Worm (Caenorhabditis elegans): ENCODE measurements around the gene pmp-2.

DNA sequence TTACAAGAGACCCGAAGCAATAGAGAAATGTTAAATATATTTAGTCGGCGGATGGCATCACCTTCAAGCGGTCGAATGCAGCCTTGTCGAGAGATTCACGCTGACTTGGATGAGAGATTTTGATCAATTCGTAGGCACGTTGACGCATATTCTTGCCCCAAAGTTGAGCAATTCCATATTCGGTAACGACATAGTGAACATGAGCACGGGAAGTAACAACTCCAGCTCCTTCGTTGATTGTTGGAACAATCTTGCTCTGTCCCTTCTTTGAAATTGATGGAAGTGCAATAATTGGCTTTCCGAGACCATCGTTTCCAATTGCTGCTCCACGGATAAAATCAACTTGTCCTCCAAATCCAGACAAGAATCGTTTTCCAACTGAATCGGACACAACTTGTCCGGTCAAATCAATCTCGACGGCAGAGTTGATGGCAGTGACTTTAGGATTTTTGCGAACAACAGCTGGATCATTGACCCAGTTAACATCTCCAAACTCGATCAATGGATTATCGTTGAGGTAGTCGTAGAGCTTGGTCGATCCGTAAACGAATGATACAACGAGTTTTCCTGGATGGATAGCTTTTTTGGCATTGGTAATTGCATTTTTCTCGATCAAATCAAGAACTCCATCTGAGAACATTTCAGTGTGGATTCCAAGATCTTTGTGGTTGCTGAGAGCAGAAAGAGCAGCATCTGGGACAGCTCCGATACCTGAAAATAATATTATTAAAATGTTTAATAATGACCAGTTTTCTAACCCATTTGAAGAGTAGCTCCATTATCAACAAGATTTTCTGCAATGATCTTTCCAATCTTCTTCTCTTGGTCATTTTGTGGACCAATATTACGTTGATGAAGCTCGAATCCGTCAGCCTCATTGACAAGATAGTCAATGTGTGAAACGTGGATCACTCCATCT is 1.3 kb upstream of the pmp-2 start:
- TF ChIP-seq dpl-1 (GFP tag; optimal IDR thresholded peaks at IDR 0.05) (no peak), unc-130 (tag; optimal IDR thresholded peaks at IDR 0.05) (no peak), zag-1 (tag; optimal IDR thresholded peaks at IDR 0.05) (no peak), pqm-1 (tag; optimal IDR thresholded peaks at IDR 0.05) (no peak), fkh-10 (GFP tag; optimal IDR thresholded peaks at IDR 0.05) (no peak), nhr-20 (tag; optimal IDR thresholded peaks at IDR 0.05) (peak; percentile 11)
